Worm (Caenorhabditis elegans): ENCODE data around the gene Y116F11B.2.

DNA sequence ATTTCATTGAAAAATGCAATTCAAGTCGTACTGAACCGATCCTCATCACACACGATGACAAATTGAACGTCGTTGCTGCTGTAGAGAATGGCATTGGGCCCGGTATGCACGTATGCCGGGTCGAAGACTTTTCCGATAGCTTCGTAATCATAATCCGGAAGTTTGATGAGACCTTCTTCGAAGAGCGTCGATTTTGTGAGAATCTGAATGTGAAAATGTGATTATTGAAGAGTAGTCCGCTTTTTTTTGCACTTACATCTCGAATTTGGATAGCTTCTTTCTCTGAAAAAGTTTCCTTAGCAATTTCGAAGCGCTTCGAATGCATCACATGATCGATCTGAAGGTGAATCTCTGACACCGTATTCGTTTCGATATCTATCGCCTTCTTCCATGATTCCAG is 23.7 kb downstream of the Y116F11B.2 start, which contains the start of gene fbxa-118:
- TF ChIP-seq him-1 (tag; optimal IDR thresholded peaks at IDR 0.05) (no peak), dao-5 (tag; optimal IDR thresholded peaks at IDR 0.05) (no peak), W03F9.2 (tag; optimal IDR thresholded peaks at IDR 0.05) (no peak)

All from whole organism, L4/young adult.